In genomic region chr3R:19509186-19509522, dm6 we compare ENCODE assay signal across 3 fruit fly cellular contexts.
A peak's percentile ranks its signal among the peaks of the same experiment; 100 is the strongest.
TF ChIP-seq lines count a peak whose summit lies in the region.

No protein-coding gene starts in this region.

- TF ChIP-seq CTCF in whole organism, embryonic (GFP tag; optimal IDR thresholded peaks at IDR 0.05; lab: Kevin White, UChicago) = no peak

TF ChIP-seq in whole organism, adult, 20 proteins besides CTCF, POLR2A, EP300 and RAD21:
- peak; percentile 50 for TF ChIP-seq kay (GFP tag; lab: Kevin White, UChicago; ENCODE audit: borderline replicate concordance)
- no peak for TF ChIP-seq CG14711 (tag; optimal IDR thresholded peaks at IDR 0.05; lab: Kevin White, UChicago)
- TF ChIP-seq bab1 (GFP tag; optimal IDR thresholded peaks at IDR 0.05; lab: Kevin White, UChicago) = no peak

TF ChIP-seq in whole organism, embryonic, 481 proteins besides CTCF, POLR2A, EP300 and RAD21:
- TF ChIP-seq HLH4C (GFP tag; IDR thresholded peaks at IDR 0.05; lab: Robert Waterston, UW; ENCODE audit: partially characterized antibody) (0 out of 3 replicates have a peak, but pooled peaks have one; percentile 8), CG17802 (tag; optimal IDR thresholded peaks at IDR 0.05; lab: Kevin White, UChicago) (no peak), CG10654 (GFP tag; optimal IDR thresholded peaks at IDR 0.05; lab: Kevin White, UChicago) (no peak), chm (GFP tag; IDR thresholded peaks at IDR 0.05; lab: Robert Waterston, UW) (peak; percentile 8; the same call in 1 of the 2 replicates), CG14014 (GFP tag; IDR thresholded peaks at IDR 0.05; lab: Robert Waterston, UW) (no peak), so (GFP tag; IDR thresholded peaks at IDR 0.05; lab: Robert Waterston, UW) (peak; percentile 45; the same call in 1 of the 3 replicates), Hand (GFP tag; optimal IDR thresholded peaks at IDR 0.05; lab: Kevin White, UChicago) (no peak), Adf1 (GFP tag; IDR thresholded peaks at IDR 0.05; lab: Robert Waterston, UW) (peak; percentile 98), Jarid2 (GFP tag; optimal IDR thresholded peaks at IDR 0.05; lab: Kevin White, UChicago) (peak; percentile 12), CG8765 (GFP tag; IDR thresholded peaks at IDR 0.05; lab: Robert Waterston, UW) (no peak), CG15601 (tag; optimal IDR thresholded peaks at IDR 0.05; lab: Kevin White, UChicago) (no peak)

TF ChIP-seq in whole organism, prepupa, 60 proteins besides CTCF, POLR2A, EP300 and RAD21:
- no peak for TF ChIP-seq Eip93F (GFP tag; optimal IDR thresholded peaks at IDR 0.05; lab: Kevin White, UChicago)
- peak; percentile 57 for TF ChIP-seq Eip78C (GFP tag; lab: Kevin White, UChicago)
